Worm (Caenorhabditis elegans) whole organism, L1 larva: ENCODE results near the gene ZK867.2.

Source experiments
- C16A3.4 ChIP-seq: fragments of 150-350 bp; optimal IDR thresholded peaks from 2 replicates; lab custom pipeline; 2014; ENCODE audit warnings: missing biosample characterization, missing genetic modification characterization
- C34B4.2 ChIP-seq: sonication (generic microtip); optimal IDR thresholded peaks from 2 replicates; lab custom pipeline; 2017; ENCODE audit warnings: mild to moderate bottlenecking, missing genetic modification characterization, missing compliant biosample characterization
- aha-1 ChIP-seq: fragments of 150-350 bp; optimal IDR thresholded peaks from 2 replicates; lab custom pipeline; 2014; ENCODE audit warnings: missing biosample characterization, missing genetic modification characterization
- ceh-63 ChIP-seq: fragments of 200-800 bp; sonication (Bioruptor generic); optimal IDR thresholded peaks from 2 replicates; lab custom pipeline; 2018; ENCODE audit warnings: mild to moderate bottlenecking, missing genetic modification characterization, missing compliant biosample characterization
- ceh-82 ChIP-seq, 3 experiments: fragments of 150-350 bp in 1 of 3; sonication (generic microtip) in 2 of 3; optimal IDR thresholded peaks; 2 replicates each; lab custom pipeline; 2014 to 2017; ENCODE audit warnings: missing biosample characterization in 3 of 3, missing genetic modification characterization in 3 of 3
- ceh-88 ChIP-seq: fragments of 200-800 bp; sonication (Bioruptor generic); IDR thresholded peaks from 2 replicates; pipeline ENCODE4 v1.3.6; 2022; ENCODE audit warnings: missing genetic modification characterization, missing compliant biosample characterization
- ceh-90 ChIP-seq: sonication (generic microtip); optimal IDR thresholded peaks from 2 replicates; lab custom pipeline; 2016; ENCODE audit warnings: missing genetic modification characterization, missing compliant biosample characterization
- ces-1 ChIP-seq: fragments of 150-350 bp; optimal IDR thresholded peaks from 2 replicates; lab custom pipeline; 2014; ENCODE audit warnings: missing biosample characterization, missing genetic modification reagents, missing genetic modification characterization
- dpl-1 ChIP-seq, 3 experiments: fragments of 150-350 bp in 2 of 3; sonication (generic microtip) in 1 of 3; optimal IDR thresholded peaks; 2 replicates each; lab custom pipeline; 2014 to 2017; ENCODE audit warnings: missing biosample characterization in 3 of 3, missing genetic modification characterization in 3 of 3, missing genetic modification reagents in 3 of 3
- efl-1 ChIP-seq, 4 experiments: fragments of 150-350 bp; optimal IDR thresholded peaks in 3 of 4; peaks in 1 of 4; 1 replicate in 1 of 4; 2 replicates in 3 of 4; lab custom pipeline; 2014; ENCODE audit warnings: missing biosample characterization in 2 of 4, missing genetic modification characterization in 2 of 4, missing genetic modification reagents in 2 of 4
- efl-3 ChIP-seq: fragments of 200-800 bp; sonication (Bioruptor generic); optimal IDR thresholded peaks from 2 replicates; lab custom pipeline; 2018; ENCODE audit warnings: mild to moderate bottlenecking, missing genetic modification characterization, missing compliant biosample characterization
- egl-13 ChIP-seq: sonication (generic microtip); optimal IDR thresholded peaks from 2 replicates; lab custom pipeline; 2016; ENCODE audit warnings: missing genotype, missing genetic modification reagents, missing genetic modification characterization, missing compliant biosample characterization
- egl-27 ChIP-seq, 2 experiments: fragments of 150-350 bp in 1 of 2; sonication (generic microtip); optimal IDR thresholded peaks; 3 replicates each; lab custom pipeline; 2017 to 2018; ENCODE audit warnings: missing biosample characterization in 2 of 2, missing genetic modification characterization in 2 of 2, missing genetic modification reagents in 2 of 2
- elt-2 ChIP-seq: sonication (generic microtip); optimal IDR thresholded peaks from 2 replicates; lab custom pipeline; 2016; ENCODE audit warnings: missing genetic modification characterization, mild to moderate bottlenecking, inconsistent platforms, missing compliant biosample characterization, missing genetic modification reagents
- elt-3 ChIP-seq, 6 experiments: fragments of 150-350 bp in 1 of 6; sonication (generic microtip); optimal IDR thresholded peaks; 2 replicates each; lab custom pipeline; 2017 to 2018; ENCODE audit warnings: missing biosample characterization in 6 of 6, missing genetic modification characterization in 6 of 6, inconsistent platforms in 1 of 6
- ets-5 ChIP-seq: fragments of 200-800 bp; sonication (Bioruptor generic); IDR thresholded peaks from 2 replicates; pipeline ENCODE4 v1.3.6; 2022; ENCODE audit warnings: missing genetic modification characterization, missing compliant biosample characterization
- fkh-10 ChIP-seq: sonication (generic microtip); optimal IDR thresholded peaks from 2 replicates; lab custom pipeline; 2017; ENCODE audit warnings: missing biosample characterization, missing genetic modification reagents, missing genetic modification characterization
- fkh-4 ChIP-seq: sonication (generic microtip); optimal IDR thresholded peaks from 2 replicates; lab custom pipeline; 2016; ENCODE audit warnings: missing compliant biosample characterization, missing genetic modification characterization, borderline replicate concordance
- fkh-8 ChIP-seq: sonication (generic microtip); optimal IDR thresholded peaks from 2 replicates; lab custom pipeline; 2016; ENCODE audit warnings: mild to moderate bottlenecking, missing genetic modification characterization, missing compliant biosample characterization
- fos-1 ChIP-seq: fragments of 150-350 bp; optimal IDR thresholded peaks from 2 replicates; lab custom pipeline; 2014; ENCODE audit warnings: missing biosample characterization, missing genetic modification characterization
- hlh-17 ChIP-seq: fragments of 200-800 bp; sonication (Bioruptor generic); optimal IDR thresholded peaks from 2 replicates; lab custom pipeline; 2018; ENCODE audit warnings: missing genetic modification characterization, mild to moderate bottlenecking, missing compliant biosample characterization, moderate library complexity, borderline replicate concordance
- hlh-4 ChIP-seq: sonication (generic microtip); optimal IDR thresholded peaks from 2 replicates; lab custom pipeline; 2016; ENCODE audit warnings: mild to moderate bottlenecking, missing genetic modification characterization, missing compliant biosample characterization
- irx-1 ChIP-seq: sonication (generic microtip); optimal IDR thresholded peaks from 2 replicates; lab custom pipeline; 2016; ENCODE audit warnings: missing genetic modification characterization, missing compliant biosample characterization
- lin-13 ChIP-seq: fragments of 150-350 bp; optimal IDR thresholded peaks from 2 replicates; lab custom pipeline; 2014; ENCODE audit warnings: missing biosample characterization, missing genetic modification reagents, missing genetic modification characterization
- lin-35 ChIP-seq, 2 experiments: fragments of 150-350 bp; optimal IDR thresholded peaks; 2 replicates each; lab custom pipeline; 2014; ENCODE audit warnings: missing biosample characterization in 2 of 2, missing genetic modification characterization in 2 of 2, missing genetic modification reagents in 2 of 2
- lsy-2 ChIP-seq, 2 experiments: fragments of 150-350 bp; optimal IDR thresholded peaks; 2 replicates each; lab custom pipeline; 2014; ENCODE audit warnings: missing biosample characterization in 2 of 2, missing genetic modification characterization in 2 of 2
- mab-9 ChIP-seq: fragments of 200-800 bp; sonication (Bioruptor generic); IDR thresholded peaks from 2 replicates; pipeline ENCODE4 v1.3.6; 2022; ENCODE audit warnings: missing genetic modification reagents, missing genetic modification characterization, missing compliant biosample characterization
- mdl-1 ChIP-seq, 2 experiments: fragments of 150-350 bp; optimal IDR thresholded peaks; 2 replicates each; lab custom pipeline; 2014 to 2017; ENCODE audit warnings: missing biosample characterization in 2 of 2, missing genetic modification characterization in 2 of 2, inconsistent platforms in 1 of 2
- mef-2 ChIP-seq: fragments of 150-350 bp; optimal IDR thresholded peaks from 2 replicates; lab custom pipeline; 2014; ENCODE audit warnings: missing biosample characterization, missing genetic modification characterization
- nhr-11 ChIP-seq: fragments of 150-350 bp; optimal IDR thresholded peaks from 2 replicates; lab custom pipeline; 2014; ENCODE audit warnings: missing biosample characterization, missing genetic modification characterization
- nhr-71 ChIP-seq: sonication (generic microtip); optimal IDR thresholded peaks from 2 replicates; lab custom pipeline; 2016; ENCODE audit warnings: mild to moderate bottlenecking, missing genetic modification characterization, moderate library complexity, missing compliant biosample characterization
- nhr-76 ChIP-seq: sonication (generic microtip); optimal IDR thresholded peaks from 2 replicates; lab custom pipeline; 2017; ENCODE audit warnings: missing biosample characterization, missing genetic modification characterization
- nhr-77 ChIP-seq: fragments of 150-350 bp; optimal IDR thresholded peaks from 2 replicates; lab custom pipeline; 2014; ENCODE audit warnings: missing biosample characterization, missing genetic modification characterization
- nhr-84 ChIP-seq: sonication (generic microtip); optimal IDR thresholded peaks from 2 replicates; lab custom pipeline; 2017; ENCODE audit warnings: missing biosample characterization, missing genetic modification characterization
- nhr-90 ChIP-seq: sonication (generic microtip); optimal IDR thresholded peaks from 2 replicates; lab custom pipeline; 2016; ENCODE audit warnings: mild to moderate bottlenecking, missing genetic modification characterization, missing compliant biosample characterization; ENCODE audit not compliant: poor library complexity
- pag-3 ChIP-seq: sonication (generic microtip); optimal IDR thresholded peaks from 2 replicates; lab custom pipeline; 2017; ENCODE audit warnings: missing genetic modification characterization, mild to moderate bottlenecking, missing compliant biosample characterization, antibody characterized with exemption, borderline replicate concordance; ENCODE audit not compliant: insufficient read depth
- pqm-1 ChIP-seq: sonication (generic microtip); optimal IDR thresholded peaks from 3 replicates; lab custom pipeline; 2017; ENCODE audit warnings: missing biosample characterization, missing genetic modification characterization
- rnt-1 ChIP-seq: sonication (generic microtip); optimal IDR thresholded peaks from 2 replicates; lab custom pipeline; 2016; ENCODE audit warnings: mild to moderate bottlenecking, missing genetic modification characterization, moderate library complexity, missing compliant biosample characterization
- skn-1 ChIP-seq: fragments of 150-350 bp; optimal IDR thresholded peaks from 2 replicates; lab custom pipeline; 2014; ENCODE audit warnings: missing biosample characterization, missing genetic modification characterization
- snpc-4 ChIP-seq: fragments of 150-350 bp; optimal IDR thresholded peaks from 2 replicates; lab custom pipeline; 2014; ENCODE audit warnings: missing biosample characterization, missing genetic modification characterization
- snu-23 ChIP-seq: sonication (generic microtip); optimal IDR thresholded peaks from 2 replicates; lab custom pipeline; 2016; ENCODE audit warnings: missing genetic modification characterization, missing compliant biosample characterization
- sox-4 ChIP-seq: sonication (generic microtip); optimal IDR thresholded peaks from 2 replicates; lab custom pipeline; 2016; ENCODE audit warnings: missing genetic modification characterization, missing compliant biosample characterization
- sptf-1 ChIP-seq: fragments of 150-350 bp; optimal IDR thresholded peaks from 2 replicates; lab custom pipeline; 2014; ENCODE audit warnings: missing biosample characterization, missing genetic modification characterization
- sup-37 ChIP-seq: fragments of 200-800 bp; sonication (Bioruptor generic); optimal IDR thresholded peaks from 2 replicates; lab custom pipeline; 2018; ENCODE audit warnings: mild to moderate bottlenecking, missing genetic modification characterization, missing compliant biosample characterization
- swsn-7 ChIP-seq: sonication (generic microtip); optimal IDR thresholded peaks from 2 replicates; lab custom pipeline; 2016; ENCODE audit warnings: missing genetic modification characterization, missing compliant biosample characterization
- tlp-1 ChIP-seq: fragments of 150-350 bp; optimal IDR thresholded peaks from 2 replicates; lab custom pipeline; 2014; ENCODE audit warnings: missing biosample characterization, missing genetic modification characterization
- unc-62 ChIP-seq: fragments of 150-350 bp; optimal IDR thresholded peaks from 2 replicates; lab custom pipeline; 2014; ENCODE audit warnings: missing biosample characterization, missing genetic modification reagents, missing genetic modification characterization
- unc-86 ChIP-seq: sonication (generic microtip); optimal IDR thresholded peaks from 2 replicates; lab custom pipeline; 2016; ENCODE audit warnings: missing genetic modification characterization, missing compliant biosample characterization
- unc-98 ChIP-seq: fragments of 200-800 bp; sonication (Bioruptor generic); IDR thresholded peaks from 2 replicates; pipeline ENCODE4 v1.3.6; 2022; ENCODE audit warnings: missing genetic modification characterization, missing compliant biosample characterization
- xbp-1 ChIP-seq: sonication (generic microtip); optimal IDR thresholded peaks from 2 replicates; lab custom pipeline; 2016; ENCODE audit warnings: missing genetic modification characterization, missing compliant biosample characterization
- zag-1 ChIP-seq: fragments of 150-350 bp; optimal IDR thresholded peaks from 2 replicates; lab custom pipeline; 2014; ENCODE audit warnings: missing biosample characterization, missing genetic modification characterization
- ztf-11 ChIP-seq, 2 experiments: sonication (generic microtip); optimal IDR thresholded peaks; 2 replicates each; lab custom pipeline; 2016 to 2017; ENCODE audit warnings: missing genetic modification characterization in 2 of 2, missing biosample characterization in 1 of 2, missing compliant biosample characterization in 1 of 2
- ztf-4 ChIP-seq: fragments of 150-350 bp; optimal IDR thresholded peaks from 2 replicates; lab custom pipeline; 2014; ENCODE audit warnings: missing biosample characterization, missing genetic modification characterization

The ZK867.2 gene

DNA sequence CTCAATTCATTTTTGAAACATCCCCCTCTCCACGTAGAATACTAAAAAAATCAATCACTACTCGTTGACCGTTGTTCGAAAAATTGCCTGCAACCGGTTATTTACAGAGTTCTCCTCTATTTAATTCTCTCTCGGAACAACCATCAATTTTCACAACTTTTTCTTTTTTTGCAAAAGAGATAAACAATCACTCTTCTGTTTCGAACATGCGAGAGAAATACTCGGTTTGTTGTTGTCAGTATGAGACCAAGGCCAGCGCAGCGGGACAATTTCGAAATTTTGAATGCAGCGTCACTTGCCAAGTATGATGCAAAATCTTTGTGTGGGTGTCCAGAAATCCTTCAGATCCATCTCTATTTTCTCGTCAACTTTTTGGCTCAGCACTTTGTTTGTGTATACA, 23.8 kb downstream of the ZK867.2 start:
- no peak for TF ChIP-seq ets-5 (GFP tag; lab: Robert Waterston, UW)
- no peak for TF ChIP-seq nhr-90
- TF ChIP-seq ceh-63 (GFP tag; lab: Kevin White, UChicago) = no peak
- no peak for TF ChIP-seq skn-1 (tag; lab: Kevin White, UChicago)
- peak in 1 of 2 experiments; percentile 11 for TF ChIP-seq efl-1 (optimal IDR thresholded peaks at IDR 0.05; lab: Kevin White, UChicago)
- TF ChIP-seq efl-1 (GFP tag; optimal IDR thresholded peaks at IDR 0.05 in 1 of 2; lab: Kevin White, UChicago) = no peak
- peak; percentile 51 for TF ChIP-seq snu-23
- no peak for TF ChIP-seq unc-62 (GFP tag; lab: Kevin White, UChicago)
- no peak for TF ChIP-seq nhr-76 (tag; lab: Kevin White, UChicago)
- TF ChIP-seq lin-35 (GFP tag; optimal IDR thresholded peaks at IDR 0.05; lab: Kevin White, UChicago) = no peak
- TF ChIP-seq sup-37 = no peak
- TF ChIP-seq ceh-90 (tag; lab: Kevin White, UChicago) = no peak
- no peak for TF ChIP-seq C34B4.2 (tag; lab: Kevin White, UChicago)
- no peak for TF ChIP-seq mdl-1 (tag; optimal IDR thresholded peaks at IDR 0.05; lab: Kevin White, UChicago)
- no peak for TF ChIP-seq mab-9 (GFP tag; lab: Robert Waterston, UW)
- TF ChIP-seq fkh-8 = no peak
- no peak for TF ChIP-seq ces-1
- TF ChIP-seq hlh-4 (tag; lab: Kevin White, UChicago) = no peak
- no peak for TF ChIP-seq nhr-11 (tag; lab: Kevin White, UChicago)
- no peak for TF ChIP-seq fkh-4 (tag; lab: Kevin White, UChicago)
- no peak for TF ChIP-seq pqm-1 (tag; lab: Kevin White, UChicago)
- peak in 1 of 2 experiments; percentile 25 for TF ChIP-seq lsy-2 (tag; optimal IDR thresholded peaks at IDR 0.05; lab: Kevin White, UChicago)
- TF ChIP-seq dpl-1 (GFP tag; optimal IDR thresholded peaks at IDR 0.05; lab: Kevin White, UChicago) = no peak
- peak; percentile 35 for TF ChIP-seq nhr-71 (tag; lab: Kevin White, UChicago)
- no peak for TF ChIP-seq sox-4 (tag; lab: Kevin White, UChicago)
- TF ChIP-seq elt-2 (tag; lab: Kevin White, UChicago) = no peak
- TF ChIP-seq egl-27 (tag; optimal IDR thresholded peaks at IDR 0.05; lab: Kevin White, UChicago) = no peak
- peak in 1 of 6 experiments; percentile 10 for TF ChIP-seq elt-3 (tag; optimal IDR thresholded peaks at IDR 0.05; lab: Kevin White, UChicago)
- no peak for TF ChIP-seq aha-1 (tag; lab: Kevin White, UChicago)
- TF ChIP-seq xbp-1 (tag; lab: Kevin White, UChicago) = peak; percentile 7
- TF ChIP-seq rnt-1 (tag; lab: Kevin White, UChicago) = peak; percentile 47
- TF ChIP-seq C16A3.4 (tag; lab: Kevin White, UChicago) = no peak
- no peak for TF ChIP-seq ceh-88 (GFP tag; lab: Robert Waterston, UW)
- TF ChIP-seq unc-86 = no peak
- no peak for TF ChIP-seq nhr-77 (tag; lab: Kevin White, UChicago)
- TF ChIP-seq efl-3 (GFP tag; lab: Kevin White, UChicago) = no peak
- no peak for TF ChIP-seq hlh-17 (GFP tag; lab: Kevin White, UChicago)
- TF ChIP-seq fkh-10 (GFP tag; lab: Kevin White, UChicago) = no peak
- no peak for TF ChIP-seq ztf-11 (tag; optimal IDR thresholded peaks at IDR 0.05; lab: Kevin White, UChicago)
- no peak for TF ChIP-seq nhr-84 (tag; lab: Kevin White, UChicago)
- TF ChIP-seq pag-3 = no peak
- TF ChIP-seq mef-2 (tag; lab: Kevin White, UChicago) = no peak
- no peak for TF ChIP-seq ztf-4 (tag; lab: Kevin White, UChicago)
- TF ChIP-seq zag-1 = no peak
- TF ChIP-seq unc-98 (GFP tag; lab: Robert Waterston, UW) = no peak
- no peak for TF ChIP-seq tlp-1 (tag; lab: Kevin White, UChicago)
- no peak for TF ChIP-seq lin-13 (GFP tag; lab: Kevin White, UChicago)
- TF ChIP-seq fos-1 = peak; percentile 12
- no peak for TF ChIP-seq snpc-4 (tag; lab: Kevin White, UChicago)
- peak; percentile 3 for TF ChIP-seq irx-1 (tag; lab: Kevin White, UChicago)
- no peak for TF ChIP-seq sptf-1
- peak in 1 of 3 experiments; percentile 5 for TF ChIP-seq ceh-82 (tag; optimal IDR thresholded peaks at IDR 0.05; lab: Kevin White, UChicago)
- TF ChIP-seq swsn-7 (tag; lab: Kevin White, UChicago) = no peak
- no peak for TF ChIP-seq egl-13 (tag; lab: Kevin White, UChicago)
